Fruit fly (Drosophila melanogaster) whole organism: ENCODE results near the gene CG7739.

Experiments
- CG8478 ChIP-seq: fragments of >200 bp; optimal IDR thresholded peaks from 2 replicates; lab custom pipeline; 2018; ENCODE audit warnings: inconsistent platforms
- Dll ChIP-seq: fragments of >200 bp; optimal IDR thresholded peaks from 2 replicates; lab custom pipeline; 2017
- EcR ChIP-seq, 2 experiments: fragments of >200 bp; optimal IDR thresholded peaks; 2 replicates each; lab custom pipeline; 2017; ENCODE audit warnings: missing biosample characterization in 2 of 2, missing genetic modification characterization in 2 of 2, missing genetic modification reagents in 2 of 2
- pan ChIP-seq: fragments of >200 bp; optimal IDR thresholded peaks from 2 replicates; lab custom pipeline; 2017
- psq ChIP-seq: fragments of >200 bp; optimal IDR thresholded peaks from 2 replicates; lab custom pipeline; 2017
- usp ChIP-seq: fragments of >200 bp; optimal IDR thresholded peaks from 2 replicates; lab custom pipeline; 2017; ENCODE audit warnings: missing biosample characterization, missing genetic modification characterization, mixed read lengths

The CG7739 gene

dm6 chr3L:15520320-15520719 is 42.5 kb downstream of the CG7739 start, which contains the start of gene yellow-k:
Gene yellow-k (plus strand): TSS chr3L:15520620.
- TF ChIP-seq usp (no peak), psq (lab: Kevin White, UChicago) (no peak), EcR (GFP tag; optimal IDR thresholded peaks at IDR 0.05; lab: Kevin White, UChicago) (no peak), CG8478 (lab: Kevin White, UChicago) (no peak), Dll (lab: Kevin White, UChicago) (no peak), pan (lab: Kevin White, UChicago) (no peak)

dm6 chr3L:15519920-15520319 is 42.9 kb downstream of the CG7739 start:
- TF ChIP-seq usp (no peak), psq (lab: Kevin White, UChicago) (no peak), pan (lab: Kevin White, UChicago) (no peak), CG8478 (lab: Kevin White, UChicago) (no peak), EcR (GFP tag; optimal IDR thresholded peaks at IDR 0.05; lab: Kevin White, UChicago) (no peak), Dll (lab: Kevin White, UChicago) (no peak)

- TF ChIP-seq EcR (GFP tag; optimal IDR thresholded peaks at IDR 0.05; lab: Kevin White, UChicago) = no peak
- TF ChIP-seq pan (lab: Kevin White, UChicago) = no peak
- no peak for TF ChIP-seq usp
- no peak for TF ChIP-seq CG8478 (lab: Kevin White, UChicago)
- TF ChIP-seq psq (lab: Kevin White, UChicago) = no peak
Measured at dm6 chr3L:15519492-15519891, 43.4 kb downstream of the CG7739 start, which contains the start of gene mex1. Gene mex1 (minus strand): TSS chr3L:15519592.

- TF ChIP-seq psq (lab: Kevin White, UChicago) = no peak
- no peak for TF ChIP-seq CG8478 (lab: Kevin White, UChicago)
- TF ChIP-seq EcR (GFP tag; optimal IDR thresholded peaks at IDR 0.05; lab: Kevin White, UChicago) = no peak
- TF ChIP-seq pan (lab: Kevin White, UChicago) = no peak
- no peak for TF ChIP-seq Dll (lab: Kevin White, UChicago)
- no peak for TF ChIP-seq usp
Measured at dm6 chr3L:15518344-15518743, 44.5 kb downstream of the CG7739 start.

dm6 chr3L:15517508-15517907 is 45.4 kb downstream of the CG7739 start:
- TF ChIP-seq psq (lab: Kevin White, UChicago) = no peak
- no peak for TF ChIP-seq CG8478 (lab: Kevin White, UChicago)
- TF ChIP-seq Dll (lab: Kevin White, UChicago) = no peak
- TF ChIP-seq EcR (GFP tag; optimal IDR thresholded peaks at IDR 0.05; lab: Kevin White, UChicago) = no peak
- TF ChIP-seq usp = no peak
- TF ChIP-seq pan (lab: Kevin White, UChicago) = no peak

- TF ChIP-seq psq (lab: Kevin White, UChicago) = no peak
- no peak for TF ChIP-seq Dll (lab: Kevin White, UChicago)
- TF ChIP-seq pan (lab: Kevin White, UChicago) = no peak
- TF ChIP-seq usp = no peak
- TF ChIP-seq CG8478 (lab: Kevin White, UChicago) = no peak
- no peak for TF ChIP-seq EcR (GFP tag; optimal IDR thresholded peaks at IDR 0.05; lab: Kevin White, UChicago)
Measured at dm6 chr3L:15516956-15517355, 45.9 kb downstream of the CG7739 start, which contains the start of gene CG13454. Gene CG13454 (minus strand): TSS chr3L:15517056.

- TF ChIP-seq EcR (GFP tag; optimal IDR thresholded peaks at IDR 0.05; lab: Kevin White, UChicago) (no peak), pan (lab: Kevin White, UChicago) (no peak), usp (no peak), Dll (lab: Kevin White, UChicago) (no peak), psq (lab: Kevin White, UChicago) (no peak)
Measured at dm6 chr3L:15516440-15516839, 46.4 kb downstream of the CG7739 start.

dm6 chr3L:15514814-15515495 is 47.9 kb downstream of the CG7739 start:
- TF ChIP-seq pan (lab: Kevin White, UChicago) (no peak), CG8478 (lab: Kevin White, UChicago) (no peak), usp (no peak), EcR (GFP tag; optimal IDR thresholded peaks at IDR 0.05; lab: Kevin White, UChicago) (no peak), psq (lab: Kevin White, UChicago) (no peak), Dll (lab: Kevin White, UChicago) (no peak)

- TF ChIP-seq CG8478 (lab: Kevin White, UChicago) (no peak), Dll (lab: Kevin White, UChicago) (no peak), EcR (GFP tag; optimal IDR thresholded peaks at IDR 0.05; lab: Kevin White, UChicago) (no peak), psq (lab: Kevin White, UChicago) (no peak), pan (lab: Kevin White, UChicago) (no peak), usp (no peak)
Measured at dm6 chr3L:15514405-15514804, 48.5 kb downstream of the CG7739 start.

- no peak for TF ChIP-seq pan (lab: Kevin White, UChicago)
- no peak for TF ChIP-seq Dll (lab: Kevin White, UChicago)
- no peak for TF ChIP-seq psq (lab: Kevin White, UChicago)
- no peak for TF ChIP-seq usp
- no peak for TF ChIP-seq CG8478 (lab: Kevin White, UChicago)
- no peak for TF ChIP-seq EcR (GFP tag; optimal IDR thresholded peaks at IDR 0.05; lab: Kevin White, UChicago)
Measured at dm6 chr3L:15513726-15514125, 49.1 kb downstream of the CG7739 start.

- TF ChIP-seq psq (lab: Kevin White, UChicago) (no peak), usp (no peak), pan (lab: Kevin White, UChicago) (no peak), CG8478 (lab: Kevin White, UChicago) (no peak), Dll (lab: Kevin White, UChicago) (no peak), EcR (GFP tag; optimal IDR thresholded peaks at IDR 0.05; lab: Kevin White, UChicago) (no peak)
Measured at dm6 chr3L:15513264-15513663, 49.6 kb downstream of the CG7739 start.
